Fruit fly (Drosophila melanogaster) whole organism, adult: ENCODE results near the gene CG32271.

Source experiments
- CG11617 ChIP-seq: fragments of 200-800 bp; sonication (Bioruptor generic); optimal IDR thresholded peaks from 2 replicates; lab custom pipeline; 2017; ENCODE audit warnings: mild to moderate bottlenecking, missing biosample characterization, missing genetic modification reagents, missing genetic modification characterization
- CG12768 ChIP-seq: fragments of 200-800 bp; sonication (Bioruptor generic); optimal IDR thresholded peaks from 2 replicates; lab custom pipeline; 2017; ENCODE audit warnings: missing biosample characterization, missing genetic modification characterization, mild to moderate bottlenecking, moderate library complexity, missing genetic modification reagents
- CG14711 ChIP-seq: fragments of 200-800 bp; sonication (Bioruptor generic); optimal IDR thresholded peaks from 2 replicates; lab custom pipeline; 2018; ENCODE audit warnings: missing biosample characterization, mild to moderate bottlenecking, missing genetic modification characterization, moderate library complexity
- CG1620 ChIP-seq: fragments of 200-800 bp; sonication (Bioruptor generic); optimal IDR thresholded peaks from 2 replicates; lab custom pipeline; 2016; ENCODE audit warnings: missing biosample characterization, missing genetic modification characterization
- CG33017 ChIP-seq: fragments of 200-800 bp; sonication (Bioruptor generic); optimal IDR thresholded peaks from 2 replicates; lab custom pipeline; 2018; ENCODE audit warnings: missing biosample characterization, mild to moderate bottlenecking, missing genetic modification characterization, moderate library complexity
- CG5204 ChIP-seq: fragments of 200-800 bp; sonication (Bioruptor generic); optimal IDR thresholded peaks from 2 replicates; lab custom pipeline; 2016; ENCODE audit warnings: missing biosample characterization, missing genetic modification characterization
- CG7045 ChIP-seq: fragments of 200-800 bp; sonication (Bioruptor generic); optimal IDR thresholded peaks from 2 replicates; lab custom pipeline; 2017; ENCODE audit warnings: missing biosample characterization, mild to moderate bottlenecking, missing genetic modification characterization
- CG7101 ChIP-seq: fragments of 200-800 bp; sonication (Bioruptor generic); optimal IDR thresholded peaks from 2 replicates; lab custom pipeline; 2018; ENCODE audit warnings: missing biosample characterization, mild to moderate bottlenecking, missing genetic modification characterization, moderate library complexity
- Clk ChIP-seq: fragments of 200-800 bp; sonication (Bioruptor generic); optimal IDR thresholded peaks from 2 replicates; lab custom pipeline; 2017; ENCODE audit warnings: missing biosample characterization, missing genetic modification characterization
- Crg-1 ChIP-seq: fragments of 200-800 bp; sonication (Bioruptor generic); optimal IDR thresholded peaks from 2 replicates; lab custom pipeline; 2016; ENCODE audit warnings: missing biosample characterization, missing genetic modification characterization
- Hr96 ChIP-seq: fragments of 200-800 bp; sonication (Bioruptor generic); optimal IDR thresholded peaks from 2 replicates; lab custom pipeline; 2016; ENCODE audit warnings: missing biosample characterization, missing genetic modification characterization
- Mnt ChIP-seq: fragments of 200-800 bp; sonication (Bioruptor generic); optimal IDR thresholded peaks from 2 replicates; lab custom pipeline; 2016; ENCODE audit warnings: missing biosample characterization, mild to moderate bottlenecking, missing genetic modification characterization
- bab1 ChIP-seq: fragments of 200-800 bp; sonication (Bioruptor generic); optimal IDR thresholded peaks from 3 replicates; lab custom pipeline; 2019; ENCODE audit warnings: missing biosample characterization, mild to moderate bottlenecking, missing genetic modification characterization, moderate library complexity
- cic ChIP-seq: fragments of 200-800 bp; sonication (Bioruptor generic); optimal IDR thresholded peaks from 2 replicates; lab custom pipeline; 2017; ENCODE audit warnings: missing biosample characterization, mild to moderate bottlenecking, missing genetic modification characterization, moderate library complexity
- cnc ChIP-seq, 2 experiments: fragments of >200 bp; optimal IDR thresholded peaks; 2 replicates each; lab custom pipeline; 2017
- kay ChIP-seq: fragments of 200-800 bp; sonication (Bioruptor generic); peaks from one replicate; lab custom pipeline; 2016; ENCODE audit warnings: missing biosample characterization, missing genetic modification characterization, borderline replicate concordance
- ovo ChIP-seq: fragments of 200-800 bp; sonication (Bioruptor generic); optimal IDR thresholded peaks from 2 replicates; lab custom pipeline; 2016; ENCODE audit warnings: missing biosample characterization, missing genetic modification characterization
- pad ChIP-seq: fragments of 200-800 bp; sonication (Bioruptor generic); optimal IDR thresholded peaks from 3 replicates; lab custom pipeline; 2017; ENCODE audit warnings: missing biosample characterization, missing genetic modification characterization, mild to moderate bottlenecking, moderate library complexity, missing genetic modification reagents
- tj ChIP-seq: fragments of 200-800 bp; sonication (Bioruptor generic); optimal IDR thresholded peaks from 3 replicates; lab custom pipeline; 2017; ENCODE audit warnings: missing biosample characterization, mild to moderate bottlenecking, missing genetic modification characterization, moderate library complexity
- toe ChIP-seq: fragments of 200-800 bp; sonication (Bioruptor generic); optimal IDR thresholded peaks from 2 replicates; lab custom pipeline; 2016; ENCODE audit warnings: missing biosample characterization, missing genetic modification characterization

Gene CG32271

dm6 chr3L:3240597-3241367 is 37.8 kb upstream of the CG32271 start:
- peak; percentile 9 for TF ChIP-seq kay
- TF ChIP-seq tj (GFP tag; lab: Kevin White, UChicago): peak; percentile 48
- TF ChIP-seq cic (GFP tag; lab: Kevin White, UChicago): no peak
- TF ChIP-seq toe (GFP tag; lab: Kevin White, UChicago): no peak

DNA sequence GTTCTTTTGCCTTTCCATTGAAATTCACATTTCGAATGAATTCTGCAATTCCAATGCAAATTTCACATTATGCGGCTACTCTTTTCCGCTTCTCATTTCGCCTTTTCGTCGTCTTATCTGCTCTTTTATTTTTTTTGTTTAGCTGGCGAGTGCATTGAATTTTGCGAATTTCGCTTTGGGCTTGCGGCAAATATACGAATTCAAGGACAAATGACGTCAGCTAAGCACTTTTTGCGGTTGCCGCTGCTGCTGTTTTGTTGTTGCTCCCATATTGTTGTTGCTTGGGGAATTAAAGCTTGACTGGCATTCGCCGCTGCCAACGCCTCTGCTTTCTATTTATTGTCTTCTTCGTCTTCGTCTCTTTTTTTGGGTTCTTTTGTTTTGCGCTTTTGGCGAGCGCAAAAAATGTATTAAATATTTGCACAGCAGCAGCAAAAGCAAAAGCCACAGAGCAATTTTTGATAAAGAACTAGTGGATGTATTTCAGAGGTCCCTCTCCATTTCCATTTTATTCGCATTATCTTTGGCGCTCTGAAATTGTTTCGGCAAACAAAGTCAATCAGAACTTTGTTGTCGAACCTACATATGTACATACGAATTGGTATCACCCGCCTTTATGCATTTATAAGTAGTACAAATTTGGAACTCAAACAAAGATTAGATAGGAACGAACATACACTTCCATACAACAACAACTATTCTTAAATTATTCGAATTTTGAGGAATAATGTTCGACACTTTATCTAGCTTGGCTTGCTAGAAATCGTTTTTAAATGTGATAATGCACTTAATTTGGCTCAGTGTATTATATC is 37.0 kb upstream of the CG32271 start:
- TF ChIP-seq ovo (GFP tag; lab: Kevin White, UChicago) (no peak), Mnt (GFP tag; lab: Kevin White, UChicago) (no peak), CG7101 (tag; lab: Kevin White, UChicago) (peak; percentile 50), CG7045 (GFP tag; lab: Kevin White, UChicago) (no peak), CG11617 (GFP tag; lab: Kevin White, UChicago) (peak; percentile 28), toe (GFP tag; lab: Kevin White, UChicago) (no peak), Crg-1 (GFP tag; lab: Kevin White, UChicago) (no peak), kay (no peak), CG5204 (GFP tag; lab: Kevin White, UChicago) (no peak), CG33017 (tag; lab: Kevin White, UChicago) (peak; percentile 40), tj (GFP tag; lab: Kevin White, UChicago) (peak; percentile 80)

DNA sequence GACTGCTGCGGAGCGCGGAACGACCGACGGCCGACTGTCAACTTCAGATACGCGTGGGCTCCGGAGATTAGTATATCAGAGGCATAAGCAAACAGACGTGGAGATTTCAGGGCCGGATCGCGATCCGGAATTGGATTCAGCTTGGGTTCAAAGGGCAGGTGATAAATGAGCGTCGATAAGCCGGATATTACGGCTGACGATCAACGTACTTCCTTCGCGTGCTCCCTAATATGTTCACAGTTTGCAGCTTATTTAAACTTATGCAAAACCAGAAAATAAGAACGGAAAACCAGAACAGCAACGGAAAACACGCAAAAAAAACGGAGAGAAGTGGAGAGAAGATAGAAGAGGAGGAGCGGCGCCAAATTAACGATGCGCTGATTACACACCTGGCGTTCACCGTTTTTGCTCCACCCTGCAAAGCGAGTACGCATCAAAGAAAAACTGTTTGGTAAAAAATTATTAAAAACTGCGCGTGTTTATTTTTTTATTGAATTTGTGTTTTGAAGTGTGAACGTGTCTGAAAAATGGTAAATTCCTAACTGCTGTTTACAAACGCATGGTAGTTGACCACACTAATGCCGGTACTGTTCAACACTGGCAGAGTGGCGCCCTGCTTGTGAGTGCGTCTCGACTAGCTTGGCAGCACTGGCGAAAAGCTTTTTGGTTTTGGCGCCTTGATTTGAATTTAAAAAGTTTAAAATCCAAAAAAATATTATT is 36.2 kb upstream of the CG32271 start, which contains the start of gene CG17746:
Gene CG17746, minus strand, starts transcription at position 546 of the 720 bp plus-strand sequence.
- TF ChIP-seq ovo (GFP tag; lab: Kevin White, UChicago) (peak; percentile 9), pad (GFP tag; lab: Kevin White, UChicago) (peak; percentile 42), tj (GFP tag; lab: Kevin White, UChicago) (no peak), Crg-1 (GFP tag; lab: Kevin White, UChicago) (peak; percentile 81), Mnt (GFP tag; lab: Kevin White, UChicago) (peak; percentile 81), toe (GFP tag; lab: Kevin White, UChicago) (no peak), Clk (peak; percentile 4), CG1620 (GFP tag; lab: Kevin White, UChicago) (peak; percentile 79), CG12768 (GFP tag; lab: Kevin White, UChicago) (no peak), cnc (optimal IDR thresholded peaks at IDR 0.05; lab: Kevin White, UChicago) (no peak), CG7045 (GFP tag; lab: Kevin White, UChicago) (peak; percentile 10), cic (GFP tag; lab: Kevin White, UChicago) (peak; percentile 12), CG5204 (GFP tag; lab: Kevin White, UChicago) (no peak), kay (no peak), Hr96 (GFP tag; lab: Kevin White, UChicago) (no peak), CG14711 (tag; lab: Kevin White, UChicago) (peak; percentile 21), bab1 (GFP tag; lab: Kevin White, UChicago) (peak; percentile 78), CG7101 (tag; lab: Kevin White, UChicago) (peak; percentile 23)

- peak; percentile 59 for TF ChIP-seq cic (GFP tag; lab: Kevin White, UChicago)
- no peak for TF ChIP-seq CG1620 (GFP tag; lab: Kevin White, UChicago)
These were observed 33.4 kb upstream of the CG32271 start for dm6 chr3L:3236319-3236718.

DNA sequence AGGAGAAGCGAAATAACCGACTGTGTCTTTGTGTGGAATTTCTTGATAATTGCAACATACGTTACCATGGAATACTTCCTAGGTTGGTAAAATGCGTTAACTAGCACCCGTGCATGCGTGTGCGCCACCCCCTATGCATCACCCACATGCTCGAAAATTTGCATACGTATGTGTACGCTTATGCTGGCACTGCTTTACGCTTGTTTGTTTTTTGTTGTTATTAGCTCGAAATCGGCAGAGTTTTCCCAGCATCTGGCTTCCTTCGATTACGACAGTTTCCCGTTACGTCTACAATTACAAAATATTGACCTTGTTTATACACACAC is 23.5 kb upstream of the CG32271 start:
- TF ChIP-seq cic (GFP tag; lab: Kevin White, UChicago) (no peak), tj (GFP tag; lab: Kevin White, UChicago) (peak; percentile 32)

dm6 chr3L:3225769-3226457 is 23.0 kb upstream of the CG32271 start:
- TF ChIP-seq Crg-1 (GFP tag; lab: Kevin White, UChicago) (peak; percentile 13), Hr96 (GFP tag; lab: Kevin White, UChicago) (no peak), pad (GFP tag; lab: Kevin White, UChicago) (peak; percentile 26), ovo (GFP tag; lab: Kevin White, UChicago) (no peak), cic (GFP tag; lab: Kevin White, UChicago) (peak; percentile 72), CG12768 (GFP tag; lab: Kevin White, UChicago) (peak; percentile 67), CG11617 (GFP tag; lab: Kevin White, UChicago) (peak; percentile 49), Mnt (GFP tag; lab: Kevin White, UChicago) (peak; percentile 72), CG7045 (GFP tag; lab: Kevin White, UChicago) (peak; percentile 32), CG33017 (tag; lab: Kevin White, UChicago) (peak; percentile 44), CG7101 (tag; lab: Kevin White, UChicago) (peak; percentile 25)
